Fruit fly (Drosophila melanogaster) whole organism: ENCODE data around the gene Osi24.

Source experiments
- Dll ChIP-seq: fragments of >200 bp; optimal IDR thresholded peaks from 2 replicates; lab custom pipeline; 2017
- pan ChIP-seq: fragments of >200 bp; optimal IDR thresholded peaks from 2 replicates; lab custom pipeline; 2017
- psq ChIP-seq: fragments of >200 bp; optimal IDR thresholded peaks from 2 replicates; lab custom pipeline; 2017

dm6 chr3R:6173249-6173648, 25.4 kb upstream of the Osi24 start, which contains the start of gene Osi1:
- TF ChIP-seq pan, result no peak
- TF ChIP-seq psq, result no peak
- no peak for TF ChIP-seq Dll
